Worm (Caenorhabditis elegans) whole organism, young adult: Measurements from ENCODE around the gene ubc-15.

Source experiments
- B0019.2 ChIP-seq: fragments of 200-800 bp; sonication (Bioruptor generic); conservative IDR thresholded peaks from 2 replicates; pipeline ENCODE4 v1.3.6; 2022; ENCODE audit warnings: missing genetic modification reagents, missing genetic modification characterization, missing compliant biosample characterization
- B0336.3 ChIP-seq: fragments of 200-800 bp; sonication (Bioruptor generic); IDR thresholded peaks from 2 replicates; pipeline ENCODE4 v1.3.6; 2022; ENCODE audit warnings: missing genetic modification characterization, missing compliant biosample characterization
- F10E7.11 ChIP-seq: sonication (generic microtip); optimal IDR thresholded peaks from 2 replicates; lab custom pipeline; 2017; ENCODE audit warnings: mild to moderate bottlenecking, missing genetic modification characterization, moderate library complexity, missing compliant biosample characterization
- F33H1.4 ChIP-seq: fragments of 200-800 bp; sonication (Bioruptor generic); IDR thresholded peaks from 2 replicates; pipeline ENCODE4 v1.3.6; 2022; ENCODE audit warnings: missing genetic modification reagents, missing genetic modification characterization, missing compliant biosample characterization
- F39B2.1 ChIP-seq: fragments of 200-800 bp; sonication (Bioruptor generic); IDR thresholded peaks from 2 replicates; pipeline ENCODE4 v1.3.6; 2022; ENCODE audit warnings: missing genetic modification reagents, missing genetic modification characterization, missing compliant biosample characterization
- F52B5.7 ChIP-seq: sonication (generic microtip); optimal IDR thresholded peaks from 2 replicates; lab custom pipeline; 2016; ENCODE audit warnings: mild to moderate bottlenecking, missing genetic modification characterization, missing compliant biosample characterization
- K11D2.4 ChIP-seq: fragments of 200-800 bp; sonication (Bioruptor generic); IDR thresholded peaks from 2 replicates; pipeline ENCODE4 v1.3.6; 2022; ENCODE audit warnings: missing genetic modification reagents, missing genetic modification characterization, missing compliant biosample characterization
- T26A5.8 ChIP-seq: sonication (generic microtip); optimal IDR thresholded peaks from 2 replicates; lab custom pipeline; 2016; ENCODE audit warnings: missing genetic modification characterization, missing compliant biosample characterization
- Y53F4B.3 ChIP-seq: fragments of 200-800 bp; sonication (Bioruptor generic); IDR thresholded peaks from 2 replicates; pipeline ENCODE4 v1.3.6; 2022; ENCODE audit warnings: missing genetic modification reagents, missing genetic modification characterization, missing compliant biosample characterization
- Y53G8AR.9 ChIP-seq: fragments of 200-800 bp; sonication (Bioruptor generic); conservative IDR thresholded peaks from 2 replicates; pipeline ENCODE4 v1.3.6; 2022; ENCODE audit warnings: missing genetic modification reagents, missing genetic modification characterization, missing compliant biosample characterization
- Y56A3A.18 ChIP-seq: fragments of 200-800 bp; sonication (Bioruptor generic); IDR thresholded peaks from 2 replicates; pipeline ENCODE4 v1.3.6; 2022; ENCODE audit warnings: missing genetic modification reagents, missing genetic modification characterization, missing compliant biosample characterization
- aptf-2 ChIP-seq: fragments of 200-800 bp; sonication (Bioruptor generic); conservative IDR thresholded peaks from 2 replicates; pipeline ENCODE4 v1.3.6; 2022; ENCODE audit warnings: missing genetic modification reagents, missing genetic modification characterization, missing compliant biosample characterization
- athp-1 ChIP-seq: sonication (generic microtip); optimal IDR thresholded peaks from 2 replicates; lab custom pipeline; 2017; ENCODE audit warnings: mild to moderate bottlenecking, missing genetic modification characterization, missing compliant biosample characterization
- attf-5 ChIP-seq: fragments of 200-800 bp; sonication (Bioruptor generic); optimal IDR thresholded peaks from 2 replicates; lab custom pipeline; 2018; ENCODE audit warnings: mild to moderate bottlenecking, missing genetic modification characterization, missing compliant biosample characterization
- bed-1 ChIP-seq: fragments of 200-800 bp; sonication (Bioruptor generic); IDR thresholded peaks from 2 replicates; pipeline ENCODE4 v1.3.6; 2022; ENCODE audit warnings: missing genetic modification reagents, missing genetic modification characterization, missing compliant biosample characterization
- ceh-27 ChIP-seq: fragments of 200-800 bp; sonication (Bioruptor generic); optimal IDR thresholded peaks from 2 replicates; lab custom pipeline; 2018; ENCODE audit warnings: mild to moderate bottlenecking, missing genetic modification characterization, moderate library complexity, missing compliant biosample characterization
- ceh-58 ChIP-seq: fragments of 200-800 bp; sonication (Bioruptor generic); IDR thresholded peaks from 2 replicates; pipeline ENCODE4 v1.3.6; 2022; ENCODE audit warnings: missing genetic modification characterization, missing compliant biosample characterization
- ceh-79 ChIP-seq: sonication (generic microtip); optimal IDR thresholded peaks from 2 replicates; lab custom pipeline; 2017; ENCODE audit warnings: mild to moderate bottlenecking, missing genetic modification characterization, missing compliant biosample characterization
- dpff-1 ChIP-seq: sonication (generic microtip); optimal IDR thresholded peaks from 2 replicates; lab custom pipeline; 2017; ENCODE audit warnings: mild to moderate bottlenecking, missing genetic modification characterization, missing compliant biosample characterization
- dpl-1 ChIP-seq: fragments of 150-350 bp; optimal IDR thresholded peaks from 2 replicates; lab custom pipeline; 2014; ENCODE audit warnings: missing biosample characterization, missing genetic modification reagents, missing genetic modification characterization
- hlh-12 ChIP-seq: sonication (generic microtip); optimal IDR thresholded peaks from 2 replicates; lab custom pipeline; 2016; ENCODE audit warnings: missing genetic modification characterization, missing compliant biosample characterization
- let-607 ChIP-seq, 2 experiments: fragments of 200-800 bp in 1 of 2; sonication (Bioruptor generic) in 1 of 2; sonication (generic microtip) in 1 of 2; optimal IDR thresholded peaks; 2 replicates each; lab custom pipeline; 2016 to 2018; ENCODE audit warnings: mild to moderate bottlenecking in 2 of 2, missing compliant biosample characterization in 2 of 2, missing genetic modification characterization in 2 of 2, moderate library complexity in 2 of 2, missing genotype in 1 of 2
- lin-26 ChIP-seq: fragments of 200-800 bp; sonication (Bioruptor generic); IDR thresholded peaks from 2 replicates; pipeline ENCODE4 v1.3.6; 2022; ENCODE audit warnings: missing genetic modification reagents, missing genetic modification characterization, missing compliant biosample characterization
- lin-40 ChIP-seq: sonication (generic microtip); optimal IDR thresholded peaks from 2 replicates; lab custom pipeline; 2016; ENCODE audit warnings: missing genetic modification characterization, mild to moderate bottlenecking, missing compliant biosample characterization, missing genotype, missing genetic modification reagents
- lsl-1 ChIP-seq: fragments of 200-800 bp; sonication (Bioruptor generic); optimal IDR thresholded peaks from 2 replicates; lab custom pipeline; 2018; ENCODE audit warnings: mild to moderate bottlenecking, missing genetic modification characterization, moderate library complexity, missing compliant biosample characterization
- madf-3 ChIP-seq: fragments of 200-800 bp; sonication (Bioruptor generic); IDR thresholded peaks from 2 replicates; pipeline ENCODE4 v1.3.6; 2022; ENCODE audit warnings: missing genetic modification reagents, missing genetic modification characterization, missing compliant biosample characterization
- madf-8 ChIP-seq: fragments of 200-800 bp; sonication (Bioruptor generic); conservative IDR thresholded peaks from 2 replicates; pipeline ENCODE4 v1.3.6; 2022; ENCODE audit warnings: missing genetic modification reagents, missing genetic modification characterization, missing compliant biosample characterization
- nhr-120 ChIP-seq: fragments of 200-800 bp; sonication (Bioruptor generic); IDR thresholded peaks from 2 replicates; pipeline ENCODE4 v1.3.6; 2022; ENCODE audit warnings: missing genetic modification characterization, missing compliant biosample characterization
- nhr-179 ChIP-seq: sonication (generic microtip); optimal IDR thresholded peaks from 2 replicates; lab custom pipeline; 2016; ENCODE audit warnings: mild to moderate bottlenecking, missing genetic modification characterization, missing compliant biosample characterization
- nhr-80 ChIP-seq: sonication (generic microtip); optimal IDR thresholded peaks from 2 replicates; lab custom pipeline; 2016; ENCODE audit warnings: missing genetic modification characterization, missing compliant biosample characterization
- rcor-1 ChIP-seq: fragments of 200-800 bp; sonication (Bioruptor generic); IDR thresholded peaks from 2 replicates; pipeline ENCODE4 v1.3.6; 2022; ENCODE audit warnings: missing genetic modification reagents, missing genetic modification characterization, missing compliant biosample characterization
- repo-1 ChIP-seq: sonication (generic microtip); optimal IDR thresholded peaks from 2 replicates; lab custom pipeline; 2017; ENCODE audit warnings: mild to moderate bottlenecking, missing genetic modification characterization, missing compliant biosample characterization
- sdz-38 ChIP-seq: sonication (generic microtip); optimal IDR thresholded peaks from 2 replicates; lab custom pipeline; 2016; ENCODE audit warnings: missing genotype, missing genetic modification characterization, missing compliant biosample characterization
- tbx-9 ChIP-seq: sonication (generic microtip); optimal IDR thresholded peaks from 2 replicates; lab custom pipeline; 2016; ENCODE audit warnings: borderline replicate concordance, missing genetic modification characterization, inconsistent platforms, missing compliant biosample characterization
- xnd-1 ChIP-seq: sonication (generic microtip); optimal IDR thresholded peaks from 2 replicates; lab custom pipeline; 2016; ENCODE audit warnings: missing genotype, missing genetic modification reagents, missing genetic modification characterization, missing compliant biosample characterization
- ztf-22 ChIP-seq: fragments of 200-800 bp; sonication (Bioruptor generic); optimal IDR thresholded peaks from 2 replicates; lab custom pipeline; 2018; ENCODE audit warnings: mild to moderate bottlenecking, missing genetic modification characterization, moderate library complexity, missing compliant biosample characterization
- ztf-3 ChIP-seq: fragments of 200-800 bp; sonication (Bioruptor generic); optimal IDR thresholded peaks from 2 replicates; lab custom pipeline; 2018; ENCODE audit warnings: mild to moderate bottlenecking, missing genetic modification characterization, missing compliant biosample characterization
- ztf-6 ChIP-seq: fragments of 200-800 bp; sonication (Bioruptor generic); IDR thresholded peaks from 2 replicates; pipeline ENCODE4 v1.3.6; 2022; ENCODE audit warnings: missing genetic modification reagents, missing genetic modification characterization, missing compliant biosample characterization

The ubc-15 gene

DNA sequence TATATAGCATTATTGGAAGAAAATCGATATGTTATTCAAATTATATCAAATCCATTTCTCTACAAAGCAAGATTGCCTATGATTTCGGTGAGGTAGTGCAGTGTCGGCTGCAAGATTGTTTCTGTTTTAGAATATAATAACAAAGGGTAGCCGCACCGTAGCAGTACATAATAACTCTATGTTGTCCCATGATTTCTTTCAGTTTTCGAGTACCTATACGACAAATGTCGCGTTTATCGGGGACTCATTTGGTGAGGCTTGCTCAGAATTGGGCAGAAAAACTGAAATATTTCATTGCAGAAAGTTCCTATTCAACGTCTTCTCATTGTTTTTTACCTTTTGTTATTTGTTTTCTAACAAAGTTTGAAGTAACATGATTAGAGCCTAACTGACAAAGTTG lies 33.0 kb upstream of the ubc-15 start, which contains the start of gene srw-79:
TSS of gene srw-79 (plus strand) at position 301 of the 400 bp plus-strand sequence.
- TF ChIP-seq B0019.2 (GFP tag; lab: Robert Waterston, UW) (no peak), ztf-22 (no peak), ceh-58 (GFP tag; lab: Robert Waterston, UW) (no peak), madf-3 (no peak), hlh-12 (no peak)

DNA sequence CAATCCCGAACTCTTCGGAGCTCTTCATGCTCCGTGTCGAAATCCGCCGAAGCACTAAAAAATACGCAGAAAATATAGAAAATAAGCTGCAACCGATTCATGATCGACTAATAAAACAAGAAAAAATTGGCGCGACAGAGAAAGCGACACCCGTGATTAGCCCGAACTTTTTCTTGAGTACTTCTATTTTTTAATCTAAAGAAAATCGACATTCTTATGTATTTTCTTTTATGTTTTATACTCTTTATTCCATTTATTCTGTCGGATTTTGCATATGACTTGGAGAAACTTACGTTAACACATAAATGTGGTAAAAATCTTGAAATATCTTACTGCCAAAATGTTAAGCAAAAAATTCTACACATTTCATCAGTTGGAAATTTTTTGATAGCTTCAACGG lies 30.6 kb upstream of the ubc-15 start, which contains the start of the genes irld-50 and irld-49:
TSS of gene irld-50 (minus strand) at position 101 of the 400 bp plus-strand sequence.
TSS of gene irld-49 (plus strand) at position 211 of the 400 bp plus-strand sequence.
- no peak for TF ChIP-seq Y53F4B.3 (GFP tag; lab: Robert Waterston, UW)
- no peak for TF ChIP-seq lin-40 (tag; lab: Kevin White, UChicago)
- TF ChIP-seq dpl-1 = no peak
- TF ChIP-seq nhr-80 (tag; lab: Kevin White, UChicago) = no peak
- TF ChIP-seq K11D2.4 (GFP tag; lab: Robert Waterston, UW) = no peak
- TF ChIP-seq Y56A3A.18 (GFP tag; lab: Robert Waterston, UW) = no peak
- TF ChIP-seq nhr-120 = no peak
- no peak for TF ChIP-seq rcor-1 (GFP tag; lab: Robert Waterston, UW)
- TF ChIP-seq aptf-2 (GFP tag; lab: Robert Waterston, UW) = no peak
- TF ChIP-seq ceh-79 (tag; lab: Kevin White, UChicago) = no peak
- TF ChIP-seq xnd-1 = no peak
- TF ChIP-seq lsl-1 (GFP tag; lab: Kevin White, UChicago) = no peak
- no peak for TF ChIP-seq attf-5
- TF ChIP-seq athp-1 (tag; lab: Kevin White, UChicago) = no peak

DNA sequence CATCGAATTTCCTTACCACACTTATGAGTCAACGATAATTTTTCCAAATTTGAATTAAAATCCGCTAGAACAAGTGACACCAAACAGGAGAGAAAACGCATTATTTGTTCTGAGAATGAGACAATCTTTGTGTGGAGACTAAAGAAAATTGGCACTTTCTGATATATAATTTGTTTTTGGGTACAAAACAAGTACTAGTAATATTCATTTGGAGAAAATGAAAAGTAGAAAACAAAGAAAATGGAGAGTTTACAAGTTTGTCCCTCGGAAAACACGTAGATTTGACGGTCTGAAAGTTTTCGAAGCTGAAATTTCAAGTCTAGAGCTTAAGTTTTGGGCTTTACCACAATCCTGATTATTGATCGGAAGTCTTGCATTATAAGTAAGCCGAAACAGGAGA lies 27.3 kb upstream of the ubc-15 start, which contains the start of gene irld-66:
TSS of gene irld-66 (minus strand) at position 101 of the 400 bp plus-strand sequence.
- TF ChIP-seq bed-1 (GFP tag; lab: Robert Waterston, UW) (no peak), T26A5.8 (no peak), dpff-1 (tag; lab: Kevin White, UChicago) (no peak), tbx-9 (no peak)

DNA sequence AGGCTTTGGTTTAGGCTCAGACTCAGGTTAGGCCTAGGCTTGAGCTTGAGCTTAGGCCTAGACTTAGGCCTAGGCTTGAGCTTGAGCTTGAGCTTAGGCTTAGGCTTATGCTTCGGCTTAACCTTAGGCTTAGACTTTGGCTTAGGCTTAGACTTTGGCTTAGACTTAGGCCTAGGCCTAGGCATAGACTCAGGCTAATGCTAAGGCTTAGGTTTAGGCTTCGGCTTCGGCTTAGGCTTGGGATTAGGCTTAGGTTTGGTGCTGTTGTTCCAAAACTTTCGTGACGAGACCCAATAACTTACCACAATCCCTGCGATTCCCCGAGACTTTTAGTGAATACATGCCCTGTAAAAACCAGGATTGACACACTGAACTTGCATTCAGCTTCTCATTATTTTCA lies 26.3 kb upstream of the ubc-15 start:
- TF ChIP-seq ztf-6 (no peak), ceh-79 (tag; lab: Kevin White, UChicago) (no peak), lin-26 (GFP tag; lab: Robert Waterston, UW) (0 out of 2 replicates have a peak, but pooled peaks have one; percentile 51), F33H1.4 (GFP tag; lab: Robert Waterston, UW) (no peak), repo-1 (tag; lab: Kevin White, UChicago) (no peak)

DNA sequence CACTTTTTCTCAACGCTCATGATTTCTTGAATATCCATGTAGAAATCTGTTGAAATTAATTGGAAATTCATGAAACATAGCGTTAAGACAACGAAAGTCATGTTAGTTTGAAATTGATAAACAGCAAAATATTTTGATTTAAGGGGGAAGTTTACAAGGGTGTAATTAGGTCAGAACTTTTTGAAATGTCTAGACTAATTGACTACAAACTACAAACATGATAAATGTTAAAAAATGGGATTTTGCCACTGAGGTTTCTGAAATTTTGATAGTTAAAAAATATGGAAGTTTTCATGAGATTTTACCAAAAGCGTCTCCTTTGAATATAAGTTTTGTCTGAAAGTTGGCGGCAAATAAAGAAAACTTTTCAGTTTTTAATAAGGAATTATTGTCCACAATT lies 24.4 kb upstream of the ubc-15 start, which contains the start of gene irld-65:
TSS of gene irld-65 (minus strand) at position 101 of the 400 bp plus-strand sequence.
- TF ChIP-seq Y53G8AR.9 = no peak
- TF ChIP-seq F52B5.7 (tag; lab: Kevin White, UChicago) = no peak
- no peak for TF ChIP-seq let-607 (tag; optimal IDR thresholded peaks at IDR 0.05; lab: Kevin White, UChicago)
- TF ChIP-seq F39B2.1 (GFP tag; lab: Robert Waterston, UW) = no peak
- no peak for TF ChIP-seq sdz-38
- TF ChIP-seq bed-1 (GFP tag; lab: Robert Waterston, UW) = no peak
- no peak for TF ChIP-seq F10E7.11 (tag; lab: Kevin White, UChicago)
- TF ChIP-seq ceh-27 (GFP tag; lab: Kevin White, UChicago) = no peak
- no peak for TF ChIP-seq ztf-3 (GFP tag; lab: Kevin White, UChicago)
- TF ChIP-seq B0336.3 (GFP tag; lab: Robert Waterston, UW) = no peak
- no peak for TF ChIP-seq nhr-179 (tag; lab: Kevin White, UChicago)
- TF ChIP-seq madf-8 (GFP tag; lab: Robert Waterston, UW) = no peak
- TF ChIP-seq rcor-1 (GFP tag; lab: Robert Waterston, UW) = no peak
